Worm (Caenorhabditis elegans): ENCODE data around the gene mms-19.
A peak's percentile ranks its signal among the peaks of the same experiment; 100 is the strongest.

mms-19 gene

DNA sequence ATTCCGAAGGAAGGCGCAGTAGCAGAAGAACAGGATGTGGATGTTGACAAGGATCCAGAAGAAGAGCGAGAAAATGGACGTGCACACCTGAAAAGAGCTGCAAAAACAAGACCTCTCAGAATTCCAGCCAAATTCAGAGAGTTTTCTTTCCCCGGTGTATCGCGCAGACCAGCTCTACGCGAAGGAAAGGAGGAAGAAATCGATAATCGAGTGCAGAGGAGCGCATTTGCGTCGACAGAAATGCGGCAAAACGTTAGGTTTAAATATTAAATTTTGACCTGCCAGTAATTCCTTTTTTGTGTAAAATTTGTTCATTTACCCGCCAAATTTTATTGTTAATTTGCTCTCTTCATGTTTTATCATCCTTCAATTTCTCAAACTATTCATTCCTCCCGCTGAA lies 36.4 kb upstream of the mms-19 start:
- TF ChIP-seq set-16 (GFP tag; IDR thresholded peaks at IDR 0.05), result no peak
- TF ChIP-seq nhr-111 (GFP tag; optimal IDR thresholded peaks at IDR 0.05), result no peak
- no peak for TF ChIP-seq egl-43 (GFP tag; IDR thresholded peaks at IDR 0.05)
- no peak for TF ChIP-seq hmg-1.1 (GFP tag; IDR thresholded peaks at IDR 0.05)
- no peak for TF ChIP-seq tag-97 (GFP tag; IDR thresholded peaks at IDR 0.05)
- no peak for TF ChIP-seq pha-4 (GFP tag; IDR thresholded peaks at IDR 0.05)
- TF ChIP-seq pha-4 (tag; optimal IDR thresholded peaks at IDR 0.05), result no peak
- TF ChIP-seq fkh-10 (GFP tag; optimal IDR thresholded peaks at IDR 0.05), result no peak
- no peak for TF ChIP-seq daf-8 (GFP tag; IDR thresholded peaks at IDR 0.05)
- TF ChIP-seq gei-8 (GFP tag; optimal IDR thresholded peaks at IDR 0.05), result no peak
- no peak for TF ChIP-seq sdz-12 (GFP tag; optimal IDR thresholded peaks at IDR 0.05)
- TF ChIP-seq duxl-1 (tag; optimal IDR thresholded peaks at IDR 0.05; ENCODE audit: poor library complexity), result no peak

DNA sequence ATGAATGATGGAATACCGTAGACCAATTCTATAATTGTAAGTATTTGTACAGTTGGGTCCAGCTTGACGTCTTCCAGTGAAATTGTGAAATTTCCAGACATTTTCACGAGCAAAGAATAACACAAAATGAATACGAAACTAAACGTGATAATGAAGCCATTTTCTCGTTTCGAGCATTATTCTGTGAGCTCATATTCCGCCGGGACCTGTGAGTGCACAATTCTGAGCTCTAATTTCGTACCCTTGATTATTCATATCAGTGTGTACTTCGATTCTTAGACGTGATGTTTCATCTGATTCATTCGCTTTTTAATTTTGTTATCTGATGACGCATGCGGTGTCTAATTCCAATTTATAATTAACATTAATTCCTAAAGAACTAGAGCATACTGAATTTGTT lies 31.8 kb upstream of the mms-19 start, which contains the start of gene srg-66:
srg-66 (minus strand) TSS at position 101 of the 400 bp plus-strand sequence.
- TF ChIP-seq attf-4 (tag; optimal IDR thresholded peaks at IDR 0.05), result no peak
- no peak for TF ChIP-seq skn-1 (tag; optimal IDR thresholded peaks at IDR 0.05)
- no peak for TF ChIP-seq nhr-41 (GFP tag; IDR thresholded peaks at IDR 0.05)
- TF ChIP-seq lin-38 (GFP tag; IDR thresholded peaks at IDR 0.05), result no peak

DNA sequence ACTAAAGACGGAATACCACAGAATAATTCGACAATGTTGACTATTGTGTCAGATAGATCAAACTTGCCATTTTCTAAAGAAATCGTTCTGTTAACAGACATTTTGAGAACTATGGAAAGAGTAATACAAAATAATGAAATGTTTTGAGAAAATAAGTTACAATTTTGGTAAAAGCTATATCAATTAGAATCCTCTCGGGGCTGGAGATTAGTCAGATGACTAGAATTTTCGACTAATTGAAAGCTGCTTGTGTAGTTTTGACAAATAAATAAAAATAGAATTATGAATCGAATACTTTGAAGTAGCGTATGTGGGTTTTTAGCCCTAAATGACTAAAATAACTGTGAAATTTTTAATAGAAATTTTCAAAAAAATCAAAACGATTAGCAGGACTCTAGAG lies 29.3 kb upstream of the mms-19 start, which contains the start of gene srg-65:
srg-65 (minus strand) TSS at position 101 of the 400 bp plus-strand sequence.
- TF ChIP-seq ceh-20 (GFP tag; IDR thresholded peaks at IDR 0.05) (no peak), R02D3.7 (tag; optimal IDR thresholded peaks at IDR 0.05) (no peak), nhr-77 (tag; optimal IDR thresholded peaks at IDR 0.05) (no peak), Y48G9A.11 (GFP tag; IDR thresholded peaks at IDR 0.05) (no peak), mes-2 (tag; optimal IDR thresholded peaks at IDR 0.05; ENCODE audit: poor library complexity, severe bottlenecking) (no peak), madf-9 (GFP tag; conservative IDR thresholded peaks at IDR 0.05) (no peak), nhr-111 (GFP tag; optimal IDR thresholded peaks at IDR 0.05) (no peak), hif-1 (tag; optimal IDR thresholded peaks at IDR 0.05) (no peak), mdl-1 (tag; optimal IDR thresholded peaks at IDR 0.05) (no peak), ztf-11 (tag; optimal IDR thresholded peaks at IDR 0.05) (no peak), fos-1 (tag; optimal IDR thresholded peaks at IDR 0.05) (no peak), F37D6.2 (tag; optimal IDR thresholded peaks at IDR 0.05) (no peak), lim-7 (GFP tag; IDR thresholded peaks at IDR 0.05) (no peak), spr-3 (GFP tag; optimal IDR thresholded peaks at IDR 0.05) (no peak), pha-4 (GFP tag; IDR thresholded peaks at IDR 0.05) (no peak), pha-4 (tag; optimal IDR thresholded peaks at IDR 0.05) (no peak), snpc-1.2 (GFP tag; IDR thresholded peaks at IDR 0.05) (no peak), ctbp-1 (GFP tag; IDR thresholded peaks at IDR 0.05) (no peak)

DNA sequence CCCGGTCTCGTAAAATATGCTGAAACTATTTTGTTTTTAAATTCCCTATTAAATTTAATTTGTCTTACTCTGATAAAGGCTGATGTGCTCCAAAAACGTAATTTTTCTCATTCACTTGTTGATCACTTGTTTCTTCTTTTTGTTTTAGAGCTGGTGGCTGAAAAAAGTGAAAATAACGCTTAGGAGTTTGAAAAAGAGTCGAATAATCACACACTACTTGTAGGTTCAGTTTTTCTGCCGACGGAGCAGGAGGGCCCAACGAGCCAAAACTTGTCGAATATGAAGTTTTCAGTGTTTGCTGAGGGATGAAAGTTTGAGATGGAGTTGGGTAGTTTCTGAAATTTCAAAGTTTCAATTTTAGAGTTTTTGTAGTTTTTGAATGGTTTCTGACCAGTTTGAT lies 27.0 kb upstream of the mms-19 start:
- TF ChIP-seq aha-1 (tag) (peak; percentile 92), nhr-41 (GFP tag; IDR thresholded peaks at IDR 0.05) (no peak)

DNA sequence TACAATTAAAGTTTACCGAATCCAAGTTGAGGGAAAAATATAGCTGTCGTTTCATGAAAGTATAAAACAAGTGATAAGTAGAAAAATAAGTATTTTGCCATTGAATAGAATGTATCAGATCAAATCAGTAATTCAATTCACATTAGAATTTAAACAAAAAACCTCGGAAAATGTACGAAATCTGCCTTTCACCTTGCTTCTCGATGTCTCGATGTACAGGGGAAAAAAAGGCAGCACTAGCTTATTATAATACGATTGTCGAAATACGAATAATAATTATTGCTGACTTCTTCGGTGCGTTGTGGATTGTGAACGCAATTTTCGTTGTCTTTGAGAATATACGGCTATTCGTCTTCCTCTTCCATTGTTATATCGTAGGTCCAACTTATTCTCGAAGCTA lies 25.4 kb upstream of the mms-19 start, which contains the start of gene grl-18:
grl-18 (minus strand) TSS at position 101 of the 400 bp plus-strand sequence.
- TF ChIP-seq lin-1 (GFP tag; IDR thresholded peaks at IDR 0.05) (no peak), hif-1 (tag; optimal IDR thresholded peaks at IDR 0.05) (no peak), jun-1 (tag; optimal IDR thresholded peaks at IDR 0.05) (no peak), mxl-2 (GFP tag; conservative IDR thresholded peaks at IDR 0.05) (no peak), nhr-25 (tag; optimal IDR thresholded peaks at IDR 0.05; ENCODE audit: borderline replicate concordance, insufficient read depth) (no peak), zag-1 (tag; optimal IDR thresholded peaks at IDR 0.05) (no peak), T26A8.4 (GFP tag; IDR thresholded peaks at IDR 0.05) (no peak), vab-7 (GFP tag; IDR thresholded peaks at IDR 0.05) (no peak), unc-39 (tag; optimal IDR thresholded peaks at IDR 0.05) (no peak), snpc-4 (tag; optimal IDR thresholded peaks at IDR 0.05) (no peak), zfp-2 (tag; optimal IDR thresholded peaks at IDR 0.05) (no peak), aly-2 (tag; optimal IDR thresholded peaks at IDR 0.05) (no peak), T20F7.1 (GFP tag; optimal IDR thresholded peaks at IDR 0.05) (no peak), F49E8.2 (tag; optimal IDR thresholded peaks at IDR 0.05; ENCODE audit: borderline replicate concordance) (no peak), hmg-1.1 (GFP tag; IDR thresholded peaks at IDR 0.05) (no peak), lin-39 (tag; optimal IDR thresholded peaks at IDR 0.05) (no peak), R02D3.7 (tag; optimal IDR thresholded peaks at IDR 0.05) (no peak)

Measured in whole organism, L4 larva.